Fruit fly (Drosophila melanogaster) S2 (cell line): ENCODE results near the gene CG34298.
A peak's percentile ranks its signal among the peaks of the same experiment; 100 is the strongest.

Experiments used
- CG8478 ChIP-seq: fragments of >200 bp; optimal IDR thresholded peaks from 2 replicates; lab custom pipeline; 2018
- CTCF ChIP-seq, 2 experiments: fragments of >200 bp; optimal IDR thresholded peaks; 2 replicates each; lab custom pipeline; 2018

CG34298 gene

DNA sequence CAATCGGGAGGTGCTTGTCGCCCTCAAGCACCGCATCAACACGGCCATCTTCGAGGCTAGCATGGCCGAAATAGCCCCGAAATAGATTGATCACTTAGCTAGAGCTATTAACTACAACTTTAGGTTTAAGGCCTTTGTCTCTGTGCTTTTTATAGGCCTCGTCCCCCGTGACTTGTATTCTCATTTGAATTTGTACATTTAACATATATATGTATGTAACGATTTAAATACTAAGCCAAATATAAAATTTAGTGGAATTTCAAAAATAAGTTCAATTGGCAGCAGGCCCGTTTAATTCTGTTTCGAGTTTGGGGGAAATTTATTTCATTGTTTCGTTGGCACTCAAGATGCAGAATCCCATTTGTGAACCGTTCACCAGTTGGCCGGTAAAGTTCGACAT lies at the start of gene CG34298:
Gene CG34298 (plus strand): TSS at position 301 of the 400 bp plus-strand sequence.
- TF ChIP-seq CTCF (optimal IDR thresholded peaks at IDR 0.05; lab: Kevin White, UChicago) = no peak
- no peak for TF ChIP-seq CG8478 (lab: Kevin White, UChicago)

DNA sequence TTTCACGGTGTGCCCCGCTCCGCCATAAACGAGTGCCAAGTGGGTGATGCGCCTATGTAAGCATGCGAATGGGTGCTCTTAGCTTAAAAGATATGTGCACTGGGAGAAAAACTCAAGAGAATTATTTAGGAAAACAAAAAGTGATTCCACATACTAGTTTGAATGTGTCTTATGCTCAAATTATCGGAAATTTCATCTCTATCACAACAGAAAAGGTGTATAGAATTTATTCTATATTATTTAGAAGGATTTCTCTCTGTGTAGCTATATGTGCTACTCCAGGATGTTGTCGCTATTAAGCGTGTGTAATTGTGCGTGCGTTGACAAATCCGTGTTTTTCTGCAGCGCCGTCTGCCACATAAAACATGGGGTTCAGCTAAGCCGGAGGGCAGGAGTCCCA lies 40.3 kb upstream of the CG34298 start:
- TF ChIP-seq CTCF (optimal IDR thresholded peaks at IDR 0.05; lab: Kevin White, UChicago) = no peak
- TF ChIP-seq CG8478 (lab: Kevin White, UChicago) = no peak

DNA sequence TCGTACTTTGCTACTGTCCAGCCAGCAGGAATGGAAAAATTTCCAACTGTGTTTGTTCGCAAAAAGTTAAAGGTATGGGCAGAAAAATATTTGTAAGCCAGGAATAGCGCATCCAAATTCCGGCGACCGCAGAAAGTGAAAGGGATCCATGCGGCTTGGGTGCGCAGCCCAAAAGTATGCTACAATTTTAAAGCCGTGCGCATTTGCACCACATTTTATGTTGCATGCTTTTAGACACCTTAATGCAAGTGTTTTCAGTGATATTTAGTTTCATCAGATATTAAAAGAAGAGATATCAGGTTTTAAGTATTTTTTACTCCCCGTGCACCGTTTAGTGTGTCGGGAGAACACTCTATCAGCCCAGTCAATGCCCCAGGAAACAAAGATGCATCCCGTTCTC lies 36.5 kb upstream of the CG34298 start:
- TF ChIP-seq CG8478 (lab: Kevin White, UChicago) (no peak), CTCF (optimal IDR thresholded peaks at IDR 0.05; lab: Kevin White, UChicago) (no peak)

DNA sequence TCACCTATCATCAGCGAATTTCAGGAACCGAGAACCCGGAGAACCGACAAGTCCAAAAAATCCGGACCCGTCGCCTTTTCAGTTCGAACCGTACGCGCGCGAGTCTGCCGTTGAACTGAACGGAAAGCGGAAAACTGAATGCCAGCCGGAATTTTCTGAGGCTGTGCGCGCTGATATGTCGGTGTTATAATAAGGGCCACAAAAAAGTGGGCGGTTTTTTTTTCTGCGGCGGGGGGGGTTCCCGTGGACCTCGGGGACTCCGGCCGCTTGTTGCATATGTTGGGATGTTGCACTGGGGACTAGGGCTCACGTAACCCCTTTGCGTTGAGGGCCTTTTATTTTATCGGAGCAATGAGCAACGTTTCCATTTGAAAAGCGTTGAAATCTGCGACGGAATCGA lies 30.2 kb upstream of the CG34298 start, which contains the start of gene TkR99D:
Gene TkR99D (minus strand): TSS at position 101 of the 400 bp plus-strand sequence.
- TF ChIP-seq CG8478 (lab: Kevin White, UChicago) (no peak), CTCF (optimal IDR thresholded peaks at IDR 0.05; lab: Kevin White, UChicago) (no peak)

DNA sequence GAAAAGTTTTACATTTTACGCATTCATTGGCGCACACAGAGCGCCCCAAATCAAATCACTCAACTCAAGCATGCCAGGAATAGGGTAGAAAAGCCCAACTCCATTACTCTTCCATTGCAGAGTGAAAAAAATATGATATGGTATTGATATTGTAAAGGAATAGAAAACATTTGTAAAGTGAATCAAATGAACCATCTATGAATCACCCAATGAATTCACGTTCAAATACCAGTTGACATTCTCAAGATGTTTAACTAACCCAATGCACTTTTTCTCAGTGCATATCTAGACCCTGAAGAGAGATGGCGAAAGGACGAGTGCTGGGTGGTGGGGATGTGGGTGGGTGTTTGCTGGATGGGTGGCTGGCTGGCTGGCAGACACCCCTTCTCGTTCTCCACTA lies 21.0 kb upstream of the CG34298 start:
- TF ChIP-seq CTCF (optimal IDR thresholded peaks at IDR 0.05; lab: Kevin White, UChicago) (no peak), CG8478 (lab: Kevin White, UChicago) (no peak)

DNA sequence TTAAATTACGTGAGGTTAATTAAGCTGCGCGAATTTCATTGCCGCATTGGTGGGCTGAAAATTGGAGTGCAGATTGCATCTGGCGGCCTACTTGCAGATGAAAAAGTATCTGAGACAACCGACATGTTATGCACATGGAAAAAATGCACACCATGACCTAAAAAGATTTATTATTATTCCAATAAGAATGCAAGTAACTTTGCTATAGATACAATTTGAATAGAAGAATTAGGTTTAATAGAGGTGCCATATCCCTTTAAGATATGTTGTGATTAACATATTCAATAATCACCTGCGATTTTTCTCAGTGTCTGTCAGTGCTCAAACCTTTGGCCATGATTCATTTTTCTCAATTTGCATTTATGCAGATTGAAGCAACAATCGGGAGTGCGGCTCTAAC lies 18.1 kb upstream of the CG34298 start:
- TF ChIP-seq CTCF (optimal IDR thresholded peaks at IDR 0.05; lab: Kevin White, UChicago) (no peak), CG8478 (lab: Kevin White, UChicago) (no peak)

DNA sequence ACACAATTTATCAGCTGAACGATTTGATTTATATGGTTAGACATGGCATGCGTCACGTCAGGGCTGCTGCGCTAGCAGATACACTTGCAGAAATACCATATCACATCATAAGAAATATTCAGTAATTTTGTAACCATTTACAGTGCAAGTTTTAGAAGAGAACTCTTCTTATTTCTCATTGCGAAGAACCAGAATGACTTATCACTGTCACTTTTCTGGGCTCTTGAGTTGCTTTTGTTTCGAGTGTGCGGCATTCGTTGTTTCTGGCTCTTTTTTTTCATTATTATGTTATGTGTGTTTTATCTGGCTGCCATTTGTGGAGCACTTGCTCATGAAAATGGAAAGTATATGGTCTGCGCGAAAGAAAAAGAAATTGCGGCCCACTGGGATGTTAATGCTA lies 17.6 kb upstream of the CG34298 start:
- no peak for TF ChIP-seq CTCF (optimal IDR thresholded peaks at IDR 0.05; lab: Kevin White, UChicago)
- TF ChIP-seq CG8478 (lab: Kevin White, UChicago) = no peak

DNA sequence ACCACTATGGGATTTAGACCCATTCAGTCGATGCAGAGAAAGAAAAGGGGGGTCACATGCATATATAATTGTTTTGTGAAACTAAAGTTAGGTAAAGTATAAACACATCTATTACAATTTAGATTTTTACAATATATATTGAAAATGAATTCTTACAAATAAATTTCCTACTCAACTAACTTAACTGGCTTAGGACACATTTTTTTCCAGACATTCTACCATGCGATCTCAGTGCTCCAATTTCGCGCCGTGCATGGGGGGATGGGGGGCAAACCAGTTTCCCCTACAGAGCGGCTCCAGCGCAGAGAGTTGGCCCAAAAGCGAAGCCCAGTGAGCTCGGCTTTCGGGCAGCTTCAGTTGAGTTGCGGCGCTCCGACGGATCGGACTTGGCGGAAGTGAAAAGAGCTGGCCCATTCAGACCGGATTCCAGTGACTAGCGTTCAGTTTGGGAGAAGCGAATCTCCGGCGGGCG lies 16.5 kb upstream of the CG34298 start, which contains the start of gene CG7896:
Gene CG7896 (plus strand): TSS at position 354 of the 472 bp plus-strand sequence.
- TF ChIP-seq CG8478 (lab: Kevin White, UChicago) = no peak

DNA sequence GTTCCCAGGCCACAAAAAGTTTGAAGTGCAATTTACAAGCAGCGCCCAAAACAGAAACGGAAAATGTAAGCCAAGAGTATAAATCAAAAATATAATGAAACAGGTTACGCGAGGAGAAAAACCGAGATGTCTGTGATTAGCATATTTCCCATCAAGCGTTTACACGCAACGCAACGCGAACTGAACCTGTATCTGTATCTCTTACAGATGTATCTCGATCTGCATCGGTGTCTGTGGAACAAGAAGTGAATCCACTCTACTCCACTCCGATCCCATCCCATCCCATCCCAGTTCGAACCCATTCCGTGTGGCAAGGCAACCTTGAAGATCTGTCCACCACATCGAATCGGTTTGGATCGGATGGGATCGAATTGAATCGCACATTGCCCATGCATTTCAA lies 15.7 kb upstream of the CG34298 start:
- no peak for TF ChIP-seq CG8478 (lab: Kevin White, UChicago)

DNA sequence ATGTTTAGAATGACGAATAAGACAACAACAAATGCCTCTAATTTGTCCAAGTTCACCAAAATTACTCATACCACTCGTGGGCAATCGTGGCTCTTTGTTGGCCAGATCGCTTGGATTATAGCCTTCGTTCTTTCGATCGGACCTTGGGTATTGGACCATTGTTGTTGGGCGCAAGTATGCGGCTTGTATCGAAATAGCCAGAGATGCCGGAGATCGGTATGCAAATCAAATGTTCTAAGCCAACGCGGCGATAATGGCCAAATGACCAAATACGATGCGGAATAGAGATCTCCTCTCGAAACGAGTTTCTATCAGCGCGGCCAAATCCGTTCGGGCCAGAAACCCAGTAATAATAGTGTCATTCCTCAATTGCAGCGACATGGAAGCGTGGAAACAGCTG lies 14.4 kb upstream of the CG34298 start:
- TF ChIP-seq CG8478 (lab: Kevin White, UChicago) (no peak), CTCF (optimal IDR thresholded peaks at IDR 0.05; lab: Kevin White, UChicago) (no peak)

DNA sequence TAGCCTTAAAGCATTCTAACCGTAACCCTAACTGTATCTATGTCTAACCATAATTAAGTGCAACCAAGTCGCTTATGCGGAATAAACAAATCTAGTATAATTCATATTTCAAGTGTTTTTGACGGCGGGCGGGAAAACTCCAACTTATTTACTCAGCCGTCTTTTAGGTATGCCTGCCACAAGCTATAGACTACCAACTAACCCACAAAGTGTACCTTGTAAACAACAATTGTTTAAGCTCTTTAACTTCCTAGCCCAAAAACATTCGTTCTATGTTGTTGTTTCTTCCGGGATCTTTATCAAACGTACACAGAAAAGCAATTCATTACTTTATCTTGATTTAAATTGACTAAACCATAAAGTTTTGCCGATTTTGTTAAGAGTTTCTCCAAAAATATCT lies 8.9 kb upstream of the CG34298 start:
- TF ChIP-seq CTCF (optimal IDR thresholded peaks at IDR 0.05; lab: Kevin White, UChicago) (no peak), CG8478 (lab: Kevin White, UChicago) (no peak)

DNA sequence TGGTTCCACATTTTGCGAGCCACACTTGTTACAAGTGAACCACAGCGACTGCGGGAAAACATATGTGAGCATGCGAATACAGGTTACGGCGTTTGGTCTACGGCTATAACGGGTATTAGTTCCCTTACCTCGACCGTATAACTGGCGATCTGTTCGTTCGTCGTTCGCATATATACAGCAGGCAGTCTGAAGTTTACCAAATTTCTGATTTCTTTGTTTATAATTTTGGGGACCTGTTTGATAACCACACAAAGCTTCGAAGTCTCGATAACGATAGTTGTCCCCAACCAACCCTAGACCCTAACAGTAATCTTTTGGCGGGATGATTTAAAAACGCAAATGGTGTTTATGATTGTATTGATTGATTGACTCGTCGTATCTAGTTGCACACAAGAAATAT lies 6.5 kb upstream of the CG34298 start, which contains the start of gene Acph-1:
Gene Acph-1 (minus strand): TSS at position 278 of the 400 bp plus-strand sequence.
- TF ChIP-seq CTCF (optimal IDR thresholded peaks at IDR 0.05; lab: Kevin White, UChicago) (no peak), CG8478 (lab: Kevin White, UChicago) (no peak)

DNA sequence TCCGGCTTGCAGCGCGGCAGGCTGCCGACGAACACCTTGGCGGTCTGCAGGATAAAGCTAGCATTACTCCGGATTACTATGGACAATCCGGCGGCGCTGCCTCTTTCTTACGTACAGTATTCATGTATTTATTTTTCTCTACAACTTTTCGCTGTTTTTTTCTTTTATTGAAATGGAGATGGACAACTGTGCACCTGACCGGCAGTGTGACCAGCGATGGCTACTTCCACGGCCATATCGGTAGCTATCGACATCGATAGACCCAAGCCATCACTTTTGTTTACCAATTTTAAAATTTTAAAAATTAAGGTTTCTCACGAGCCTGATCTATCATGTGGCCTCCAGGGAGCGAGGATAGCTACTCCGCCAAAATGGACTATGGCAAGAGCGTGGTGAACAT lies 4.6 kb upstream of the CG34298 start, which contains the start of the genes CG7903 and Sas-6:
Gene CG7903 (minus strand): TSS at position 197 of the 400 bp plus-strand sequence.
Gene Sas-6 (plus strand): TSS at position 323 of the 400 bp plus-strand sequence.
- no peak for TF ChIP-seq CG8478 (lab: Kevin White, UChicago)
- no peak for TF ChIP-seq CTCF (optimal IDR thresholded peaks at IDR 0.05; lab: Kevin White, UChicago)

DNA sequence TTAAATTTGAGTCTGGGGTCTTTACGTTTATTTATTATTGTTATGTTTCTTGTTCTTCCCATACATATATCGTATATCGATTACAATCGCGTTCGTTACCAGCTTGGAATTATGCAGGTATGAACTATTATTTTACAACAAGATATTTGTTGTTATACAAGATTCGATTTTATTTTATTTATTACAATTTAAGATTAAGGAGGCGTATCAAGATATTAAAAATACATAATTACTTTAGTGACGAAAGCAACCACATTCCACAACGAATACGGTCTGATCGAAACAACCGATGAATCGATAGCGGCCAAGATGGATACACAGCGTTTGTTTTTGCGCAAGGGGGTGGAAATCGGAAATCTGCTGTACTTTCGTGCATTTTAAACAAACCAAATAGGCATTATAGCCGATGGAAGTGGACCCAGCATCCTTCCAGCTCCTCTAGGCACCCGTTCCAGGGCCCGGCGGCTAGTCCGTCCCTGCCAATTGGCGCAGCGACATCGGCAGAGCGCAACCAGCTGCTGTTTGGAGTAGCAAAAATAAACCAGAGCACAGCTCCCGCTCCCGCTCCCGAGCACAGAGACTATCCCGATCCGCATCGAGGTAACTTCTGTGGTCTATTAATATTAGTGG lies 1.9 kb upstream of the CG34298 start, which contains the start of the genes CG15525 and CG11504:
Gene CG15525 (minus strand): TSS at position 70 of the 630 bp plus-strand sequence.
Gene CG11504 (plus strand): TSS at position 294 of the 630 bp plus-strand sequence.
- TF ChIP-seq CTCF (optimal IDR thresholded peaks at IDR 0.05; lab: Kevin White, UChicago) (no peak), CG8478 (lab: Kevin White, UChicago) (no peak)

DNA sequence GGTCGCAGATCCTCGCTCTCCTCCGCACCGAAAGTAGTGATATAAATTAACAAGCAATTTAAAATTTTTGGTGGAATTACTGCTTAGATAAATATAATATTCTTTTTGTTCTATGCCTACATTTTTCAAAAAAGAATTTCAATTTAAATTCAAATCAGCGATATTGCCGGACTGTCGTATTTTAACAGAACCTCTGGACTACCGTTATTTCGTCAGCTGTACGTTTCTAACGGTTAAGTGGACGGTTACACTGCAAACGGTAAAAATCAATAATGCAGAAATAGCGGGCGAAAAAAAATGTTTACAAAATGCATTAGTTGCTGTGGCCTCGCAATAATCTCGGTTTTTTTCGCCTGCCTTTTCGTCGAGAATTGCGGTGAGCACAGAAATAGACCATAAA lies 691 bp downstream of the CG34298 start, which contains the start of gene Tace:
Gene Tace (plus strand): TSS at position 245 of the 400 bp plus-strand sequence.
- peak in 1 of 2 experiments; percentile 21 for TF ChIP-seq CTCF (optimal IDR thresholded peaks at IDR 0.05; lab: Kevin White, UChicago)
- no peak for TF ChIP-seq CG8478 (lab: Kevin White, UChicago)
